Worm (Caenorhabditis elegans): ENCODE measurements around the gene phf-33.

- TF ChIP-seq lin-54 (GFP tag; optimal IDR thresholded peaks at IDR 0.05) (no peak), efl-1 (GFP tag; optimal IDR thresholded peaks at IDR 0.05) (no peak)
Measured at ce11 chrX:13300503-13300902, 21.7 kb upstream of the phf-33 start, which contains the start of gene srd-39.
